Fruit fly (Drosophila melanogaster) ovary, adult (tissue): ENCODE data around the gene CG33689.

Experiments used
- CG17801 ChIP-seq: fragments of 200-800 bp; optimal IDR thresholded peaks from 2 replicates; lab custom pipeline; 2019; ENCODE audit warnings: missing biosample characterization, mild to moderate bottlenecking, missing genetic modification characterization, moderate library complexity; ENCODE audit not compliant: partially characterized antibody

Gene CG33689

DNA sequence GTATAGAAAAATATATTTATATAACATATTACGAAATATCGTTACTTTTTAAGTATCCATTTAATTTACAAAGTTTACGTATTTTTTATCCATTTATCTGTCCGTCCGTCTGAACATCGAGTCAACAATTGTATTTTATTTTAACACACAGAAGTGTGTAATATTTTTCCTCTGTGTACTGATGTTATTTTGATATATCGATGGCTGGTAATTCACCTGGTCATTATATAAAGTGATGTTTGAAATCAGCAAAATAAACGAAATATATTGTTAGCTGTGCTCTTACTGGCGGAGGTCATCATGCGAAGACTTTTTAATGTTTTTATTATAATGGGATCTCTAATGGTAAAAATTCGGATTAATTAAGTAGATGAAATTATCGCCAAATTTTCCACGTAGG lies at the start of gene CG33689:
CG33689 (plus strand) TSS at position 301 of the 400 bp plus-strand sequence.
- no peak for TF ChIP-seq CG17801

- no peak for TF ChIP-seq CG17801
Measured at dm6 chr3L:16150850-16151515, 49.0 kb upstream of the CG33689 start.

dm6 chr3L:16151742-16152141 lies 48.3 kb upstream of the CG33689 start:
- TF ChIP-seq CG17801: no peak

dm6 chr3L:16153089-16153488 lies 46.9 kb upstream of the CG33689 start:
- TF ChIP-seq CG17801: no peak

DNA sequence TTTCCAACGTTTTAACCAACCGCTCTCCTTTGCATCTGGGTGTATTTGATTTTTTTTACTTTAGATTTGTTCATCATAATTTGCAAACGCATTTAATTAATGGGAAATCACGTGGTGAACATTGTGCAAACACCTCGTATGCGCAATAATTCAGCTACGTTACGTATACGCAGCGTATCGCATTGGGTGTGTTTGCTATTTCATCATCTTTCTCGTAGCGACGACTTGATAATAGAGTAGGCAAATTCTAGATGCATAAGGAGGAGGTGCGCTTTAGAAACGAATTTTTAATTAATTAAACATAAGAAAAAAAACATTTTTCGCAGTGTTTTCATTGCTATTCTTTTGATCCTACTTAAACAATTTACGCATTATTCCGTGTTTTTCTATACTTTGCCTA lies 46.4 kb upstream of the CG33689 start:
- no peak for TF ChIP-seq CG17801

- no peak for TF ChIP-seq CG17801
Measured at dm6 chr3L:16155547-16155946, 44.5 kb upstream of the CG33689 start.

DNA sequence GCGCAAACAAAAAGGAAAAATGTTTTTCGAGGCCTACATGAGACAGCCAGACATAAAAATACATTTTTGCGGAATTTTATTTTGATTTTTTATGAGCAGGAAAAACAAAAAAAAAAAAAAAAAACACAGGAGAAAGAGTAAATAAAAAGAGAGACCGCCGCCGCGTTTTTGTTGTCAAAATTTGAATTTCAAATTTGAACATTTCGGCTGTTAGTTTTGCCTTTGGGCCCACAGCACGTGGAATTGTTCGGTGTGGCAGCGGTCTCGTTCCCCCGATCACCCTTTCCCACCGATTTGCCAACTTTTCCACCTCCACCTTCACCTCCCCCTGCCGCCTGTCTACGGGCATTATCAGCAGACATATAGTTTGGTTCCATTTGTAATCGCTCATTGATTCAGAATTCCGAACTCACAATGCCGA lies 43.2 kb upstream of the CG33689 start:
- no peak for TF ChIP-seq CG17801

DNA sequence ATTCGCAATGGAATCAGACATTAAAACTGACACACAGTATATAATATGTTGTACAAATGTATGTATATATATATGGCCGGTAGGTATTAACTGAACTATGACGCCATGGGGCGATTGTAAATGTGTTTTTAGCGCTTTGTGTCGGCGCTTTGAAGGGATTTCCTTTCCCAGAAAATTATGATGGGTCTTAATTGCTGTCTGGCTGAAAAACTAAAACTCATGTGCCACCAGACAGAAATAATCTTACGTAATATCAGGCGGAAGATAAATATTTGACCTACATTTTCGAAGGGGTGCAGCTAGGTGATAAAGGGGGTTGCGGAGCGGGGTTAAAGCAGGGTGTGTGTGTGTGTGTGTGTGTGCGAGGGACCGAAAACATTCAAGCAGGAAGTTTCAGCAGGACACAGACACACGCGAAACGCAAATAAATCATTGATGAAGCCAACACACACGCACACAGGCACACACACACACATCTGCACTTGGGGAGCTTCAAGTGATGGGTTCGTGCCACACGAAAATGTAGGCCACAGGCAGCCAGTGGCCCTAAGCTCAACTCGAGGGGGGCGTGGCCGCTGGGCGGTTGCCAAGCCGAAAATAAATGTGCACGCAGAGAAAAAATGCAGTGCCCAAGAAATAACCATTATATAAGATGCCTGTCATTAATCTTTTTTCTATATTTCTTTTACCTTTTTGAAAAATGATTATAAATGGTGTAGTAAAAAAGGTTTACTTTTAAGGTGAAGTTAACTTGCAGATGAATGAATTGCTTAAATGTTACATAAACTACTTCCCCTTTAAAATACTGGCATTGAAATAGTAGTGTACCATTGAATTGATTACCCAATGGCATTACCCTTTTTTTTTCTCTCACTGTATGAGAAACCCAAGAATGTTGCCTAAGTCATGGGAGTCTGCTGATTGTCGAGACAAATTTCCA lies 42.5 kb upstream of the CG33689 start:
- no peak for TF ChIP-seq CG17801

DNA sequence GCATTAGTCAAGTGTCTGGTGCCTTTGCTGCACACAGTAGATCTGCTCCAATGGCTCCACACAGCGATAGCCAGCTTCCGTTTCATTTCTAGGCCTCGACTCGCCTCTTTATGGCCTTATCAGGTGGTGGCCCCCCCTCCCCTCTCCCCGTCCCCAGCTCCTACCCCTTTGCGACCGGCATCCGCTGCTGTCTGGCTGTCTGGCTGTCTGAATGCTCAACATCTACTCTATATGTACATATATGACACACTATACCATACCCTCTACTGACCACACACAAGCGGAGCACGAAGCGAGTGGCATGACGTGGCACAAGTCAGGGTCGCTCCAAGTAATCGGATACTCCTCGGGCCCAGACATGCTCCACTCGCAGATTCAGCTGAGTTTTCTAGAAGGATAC lies 41.7 kb upstream of the CG33689 start:
- TF ChIP-seq CG17801: no peak

- TF ChIP-seq CG17801: no peak
Measured at dm6 chr3L:16159161-16160072, 40.6 kb upstream of the CG33689 start.

DNA sequence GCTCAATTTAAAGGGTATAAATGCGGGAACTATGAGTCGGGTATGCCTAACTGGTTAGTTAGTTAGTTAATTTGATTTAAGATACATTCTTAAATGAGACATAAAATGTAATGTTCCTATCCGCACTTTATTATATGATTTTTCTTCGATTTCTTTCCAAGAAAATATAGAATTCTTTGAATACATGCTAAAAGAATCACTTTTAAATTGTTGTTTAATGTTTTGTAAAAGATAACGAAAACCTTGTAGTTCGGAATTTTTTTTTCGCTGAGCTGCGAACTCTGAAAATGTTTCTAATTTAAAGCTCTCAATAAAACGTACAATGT lies 40.0 kb upstream of the CG33689 start:
- no peak for TF ChIP-seq CG17801

DNA sequence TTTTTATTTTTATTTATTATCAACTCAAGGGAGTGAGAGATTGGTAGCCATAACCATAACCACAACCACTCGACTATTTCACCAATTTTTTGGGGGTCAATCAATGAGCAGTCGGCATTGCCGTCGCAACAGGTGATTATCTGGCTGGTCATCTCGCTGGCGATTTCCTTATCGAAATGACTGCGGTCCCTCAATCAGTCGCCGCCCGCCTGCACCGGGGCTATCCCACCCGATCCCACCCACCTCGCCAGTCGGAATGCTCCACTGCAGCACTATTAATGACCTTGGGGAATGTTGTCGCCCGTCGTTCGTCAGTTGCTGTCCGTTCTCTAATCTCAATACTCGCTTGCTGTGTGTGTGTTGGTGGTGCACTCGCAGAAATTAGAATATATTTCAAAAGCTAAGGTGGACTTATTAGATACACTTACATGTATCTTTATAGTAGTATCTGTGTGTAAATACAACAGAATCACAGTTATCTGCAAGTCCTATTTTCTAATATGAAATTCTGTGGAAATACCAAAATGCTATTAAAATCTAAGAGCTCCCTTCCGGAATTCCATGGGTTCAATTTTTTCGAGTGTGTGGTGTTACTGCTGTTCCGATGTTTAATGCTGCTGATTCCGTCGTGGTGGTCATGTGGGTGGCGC lies 39.5 kb upstream of the CG33689 start:
- no peak for TF ChIP-seq CG17801

DNA sequence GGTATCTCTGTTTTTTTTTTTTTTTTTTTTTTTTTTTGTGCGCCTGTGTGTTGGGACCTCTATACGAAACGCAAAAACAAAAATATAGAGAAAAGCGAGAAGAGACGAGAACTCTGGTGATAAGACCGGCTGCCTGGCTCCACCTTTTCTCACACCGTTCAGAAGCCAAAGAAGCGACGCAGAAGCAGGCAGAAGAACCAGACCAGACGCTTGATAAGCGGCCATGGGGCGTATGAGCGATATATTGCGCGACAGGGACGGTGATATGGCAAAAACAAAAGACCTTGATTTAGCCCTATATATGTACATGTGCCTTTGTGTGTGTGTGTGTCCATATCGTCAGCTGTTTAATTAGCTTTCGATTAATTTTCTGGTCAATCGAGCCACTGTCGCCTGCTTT lies 38.9 kb upstream of the CG33689 start:
- TF ChIP-seq CG17801: no peak

- no peak for TF ChIP-seq CG17801
Measured at dm6 chr3L:16161847-16162556, 38.0 kb upstream of the CG33689 start.

DNA sequence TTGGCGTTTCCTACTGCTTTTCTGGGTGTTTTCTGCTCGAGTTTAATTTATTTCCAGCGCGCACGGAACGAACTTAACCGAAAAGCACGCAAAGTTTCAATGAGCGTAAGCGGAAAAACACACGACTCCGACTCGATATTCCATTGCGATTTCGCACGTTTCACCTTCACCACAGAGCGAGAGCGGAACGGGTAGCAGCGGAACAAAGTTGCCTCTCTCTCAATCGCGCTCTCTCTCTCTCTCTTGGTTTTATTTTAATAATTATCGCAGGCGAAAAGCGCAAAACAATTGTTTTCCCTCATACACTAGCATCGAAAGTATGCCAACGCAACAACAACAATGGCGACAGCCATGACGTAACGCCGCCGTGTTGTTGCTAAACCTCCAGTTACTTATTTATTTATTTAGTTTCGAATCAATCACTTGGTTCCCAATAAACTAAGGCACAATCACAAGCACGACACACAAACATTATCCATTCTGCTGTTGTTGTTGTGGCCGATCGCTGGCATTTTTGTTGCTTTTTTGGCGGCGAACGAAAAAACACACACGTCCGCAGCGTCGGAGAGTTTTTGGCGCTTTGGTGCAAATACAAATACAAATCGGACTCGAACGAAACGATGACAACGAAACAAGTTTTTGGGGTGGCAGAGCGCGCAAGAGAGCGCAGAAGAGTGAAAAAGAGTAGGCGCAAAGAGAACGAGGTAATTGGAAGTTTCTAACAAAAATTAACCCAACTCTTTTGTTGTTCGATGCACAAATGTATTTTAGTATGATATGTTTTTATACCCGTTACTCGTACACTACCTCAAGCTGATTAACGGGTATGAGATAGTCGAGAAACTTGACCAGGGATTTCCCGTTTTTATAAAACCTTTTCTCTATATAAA lies 35.6 kb upstream of the CG33689 start, which contains the start of gene CG5151:
CG5151 (minus strand) TSS at position 552 of the 890 bp plus-strand sequence.
- TF ChIP-seq CG17801: peak; percentile 70
